Worm (Caenorhabditis elegans): ENCODE results near the gene jmjd-4.

The jmjd-4 gene

ce11 chrIII:10285623-10286022, 48.2 kb downstream of the jmjd-4 start, which contains the start of gene K10G9.2:
Gene K10G9.2, plus strand, starts transcription at chrIII:10285923.
- TF ChIP-seq mab-5 (tag; optimal IDR thresholded peaks at IDR 0.05) (no peak), ama-1 (optimal IDR thresholded peaks at IDR 0.05) (no peak), ztf-11 (tag; optimal IDR thresholded peaks at IDR 0.05) (no peak)

DNA sequence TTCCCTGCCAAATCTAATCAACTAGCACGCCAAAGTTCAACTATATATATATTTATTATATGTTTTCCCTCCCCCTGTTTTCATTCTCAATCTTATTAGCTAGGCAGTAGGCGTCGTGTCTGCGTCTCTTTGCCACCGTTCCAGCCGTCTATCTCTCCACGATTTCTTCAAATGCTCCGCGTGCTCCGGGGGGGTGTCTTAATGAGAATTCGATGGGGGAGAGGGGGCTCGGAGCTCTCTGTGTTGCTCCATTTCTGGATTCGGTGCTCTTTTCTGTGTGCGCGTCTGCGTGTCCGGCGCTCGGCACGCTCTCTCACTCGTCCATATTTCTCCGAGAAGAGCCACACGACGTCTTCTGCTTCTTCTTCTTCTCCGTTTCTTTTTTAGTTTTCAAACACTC, 49.6 kb downstream of the jmjd-4 start:
- TF ChIP-seq skn-1 (tag; optimal IDR thresholded peaks at IDR 0.05), result no peak
- no peak for TF ChIP-seq unc-62 (GFP tag; optimal IDR thresholded peaks at IDR 0.05)
- peak; percentile 17 for TF ChIP-seq nhr-129 (tag; optimal IDR thresholded peaks at IDR 0.05)
- TF ChIP-seq sem-4 (tag; optimal IDR thresholded peaks at IDR 0.05), result peak; percentile 56
- peak; percentile 33 for TF ChIP-seq nhr-6 (tag; optimal IDR thresholded peaks at IDR 0.05)
- TF ChIP-seq blmp-1 (tag; optimal IDR thresholded peaks at IDR 0.05; ENCODE audit: insufficient read depth), result no peak
- TF ChIP-seq elt-3 (tag; optimal IDR thresholded peaks at IDR 0.05), result no peak
- no peak for TF ChIP-seq peb-1 (tag; optimal IDR thresholded peaks at IDR 0.05)
- TF ChIP-seq sma-9 (GFP tag; optimal IDR thresholded peaks at IDR 0.05), result peak; percentile 48
- no peak for TF ChIP-seq sma-9 (tag; optimal IDR thresholded peaks at IDR 0.05)
- no peak for TF ChIP-seq nhr-25 (tag; optimal IDR thresholded peaks at IDR 0.05)
- TF ChIP-seq R02D3.7 (tag; optimal IDR thresholded peaks at IDR 0.05), result no peak
- TF ChIP-seq alr-1 (tag; optimal IDR thresholded peaks at IDR 0.05), result no peak
- TF ChIP-seq zag-1 (tag; optimal IDR thresholded peaks at IDR 0.05), result peak; percentile 90
- TF ChIP-seq ZK546.5 (tag; optimal IDR thresholded peaks at IDR 0.05), result no peak
- peak; percentile 22 for TF ChIP-seq ceh-82 (tag; optimal IDR thresholded peaks at IDR 0.05)
- TF ChIP-seq ceh-16 (tag; optimal IDR thresholded peaks at IDR 0.05), result no peak
- TF ChIP-seq unc-39 (tag; optimal IDR thresholded peaks at IDR 0.05), result no peak
- no peak for TF ChIP-seq lin-39 (tag; optimal IDR thresholded peaks at IDR 0.05)
- peak; percentile 66 for TF ChIP-seq mab-5 (tag; optimal IDR thresholded peaks at IDR 0.05)
- TF ChIP-seq nhr-11 (tag; optimal IDR thresholded peaks at IDR 0.05), result no peak
- TF ChIP-seq nhr-237 (tag; optimal IDR thresholded peaks at IDR 0.05), result no peak
- TF ChIP-seq ama-1 (optimal IDR thresholded peaks at IDR 0.05), result no peak
- TF ChIP-seq ztf-1 (GFP tag; conservative IDR thresholded peaks at IDR 0.05), result no peak
- peak; percentile 75 for TF ChIP-seq unc-55 (GFP tag; optimal IDR thresholded peaks at IDR 0.05)
- TF ChIP-seq mdl-1 (tag; optimal IDR thresholded peaks at IDR 0.05), result peak; percentile 61 to 92
- TF ChIP-seq fos-1 (tag; optimal IDR thresholded peaks at IDR 0.05), result no peak
- peak; percentile 54 for TF ChIP-seq Y55F3AM.14 (GFP tag; optimal IDR thresholded peaks at IDR 0.05)
- TF ChIP-seq F13H6.1 (tag; optimal IDR thresholded peaks at IDR 0.05), result peak; percentile 69
- peak; percentile 77 for TF ChIP-seq C34F6.9 (tag; optimal IDR thresholded peaks at IDR 0.05)
- TF ChIP-seq aly-2 (tag; optimal IDR thresholded peaks at IDR 0.05), result no peak
- TF ChIP-seq nhr-12 (tag; optimal IDR thresholded peaks at IDR 0.05), result no peak
- peak in 1 of 2 experiments; percentile 71 for TF ChIP-seq lsy-2 (tag; optimal IDR thresholded peaks at IDR 0.05)
- TF ChIP-seq gmeb-1 (tag; optimal IDR thresholded peaks at IDR 0.05), result no peak
- TF ChIP-seq ztf-11 (tag; optimal IDR thresholded peaks at IDR 0.05), result no peak
- no peak for TF ChIP-seq nhr-10 (tag; optimal IDR thresholded peaks at IDR 0.05)
- no peak for TF ChIP-seq nhr-21 (tag; optimal IDR thresholded peaks at IDR 0.05)
- TF ChIP-seq sma-3 (GFP tag; optimal IDR thresholded peaks at IDR 0.05), result no peak
- peak; percentile 72 for TF ChIP-seq egl-27 (tag; optimal IDR thresholded peaks at IDR 0.05)
- TF ChIP-seq snpc-4 (tag; optimal IDR thresholded peaks at IDR 0.05), result no peak
- no peak for TF ChIP-seq nhr-77 (tag; optimal IDR thresholded peaks at IDR 0.05)
- peak; percentile 65 for TF ChIP-seq lin-11 (tag; optimal IDR thresholded peaks at IDR 0.05)
- peak; percentile 15 for TF ChIP-seq ztf-4 (tag; optimal IDR thresholded peaks at IDR 0.05)
- no peak for TF ChIP-seq mbf-1 (tag; optimal IDR thresholded peaks at IDR 0.05)
- no peak for TF ChIP-seq dmd-4 (tag; optimal IDR thresholded peaks at IDR 0.05)
- no peak for TF ChIP-seq elt-1 (tag; optimal IDR thresholded peaks at IDR 0.05)
- no peak for TF ChIP-seq nhr-23 (tag; optimal IDR thresholded peaks at IDR 0.05)
- TF ChIP-seq crh-2 (tag; optimal IDR thresholded peaks at IDR 0.05), result peak; percentile 57
- TF ChIP-seq lin-13 (GFP tag; optimal IDR thresholded peaks at IDR 0.05), result peak; percentile 73
